Worm (Caenorhabditis elegans) whole organism, early embryonic: ENCODE measurements around the gene grd-5.

Experiments
- hmg-4 ChIP-seq: fragments of 200-800 bp; sonication (Bioruptor generic); optimal IDR thresholded peaks from 2 replicates; lab custom pipeline; 2018; ENCODE audit warnings: mild to moderate bottlenecking, missing genetic modification characterization, missing compliant biosample characterization
- tra-4 ChIP-seq: sonication (generic microtip); optimal IDR thresholded peaks from 2 replicates; lab custom pipeline; 2017; ENCODE audit warnings: missing genetic modification characterization, missing compliant biosample characterization

ce11 chrV:8660475-8660874, 41.6 kb downstream of the grd-5 start:
- TF ChIP-seq hmg-4 (GFP tag; lab: Kevin White, UChicago) (no peak), tra-4 (tag; lab: Kevin White, UChicago) (no peak)
